ENCODE assay signal across 1 worm cellular context in the genomic region with DNA sequence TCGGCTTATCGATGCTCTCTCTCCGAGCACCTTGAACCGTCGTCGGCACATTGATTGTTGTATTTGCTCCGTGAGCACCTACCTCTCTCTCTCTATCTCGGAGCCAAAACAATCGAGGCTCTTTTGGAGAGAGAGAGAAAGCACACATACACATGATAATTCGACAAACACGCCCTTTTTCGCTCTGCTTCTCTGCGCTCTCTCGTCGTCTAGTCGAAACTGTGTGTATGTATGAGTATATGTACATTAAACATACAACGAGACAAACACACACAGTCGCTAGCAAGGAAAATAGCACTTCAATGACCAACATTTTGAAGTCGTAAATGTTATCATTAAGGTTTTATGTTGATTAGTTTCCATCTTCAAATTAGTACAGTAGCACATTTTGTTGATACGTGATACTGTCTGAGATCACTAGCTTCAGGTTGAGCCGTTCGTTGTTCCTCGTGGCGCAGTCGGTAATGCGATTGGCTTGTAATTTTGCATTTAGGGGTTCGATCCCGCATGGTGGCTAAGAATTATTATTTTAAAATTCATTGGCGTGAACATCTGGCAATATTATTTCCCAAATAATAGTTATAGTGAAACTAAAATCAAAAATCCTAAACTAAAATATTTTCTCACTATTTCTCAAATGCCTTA.
TF ChIP-seq lines count a peak whose summit lies in the region.

No protein-coding gene starts in this region.

TF ChIP-seq in whole organism, L1 larva, 84 proteins besides CTCF, POLR2A, EP300 and RAD21 (continued from another document):
- TF ChIP-seq nhr-28 (tag; optimal IDR thresholded peaks at IDR 0.05; lab: Kevin White, UChicago) (no peak), ztf-11 (tag; optimal IDR thresholded peaks at IDR 0.05; lab: Kevin White, UChicago) (no peak), efl-3 (GFP tag; optimal IDR thresholded peaks at IDR 0.05; lab: Kevin White, UChicago) (no peak), aly-2 (tag; optimal IDR thresholded peaks at IDR 0.05; lab: Kevin White, UChicago) (no peak), egl-27 (tag; optimal IDR thresholded peaks at IDR 0.05; lab: Kevin White, UChicago) (peak in 1 of 2 experiments; percentile 47), lin-35 (GFP tag; optimal IDR thresholded peaks at IDR 0.05; lab: Kevin White, UChicago) (peak; percentile 20 to 56), C04F5.9 (tag; optimal IDR thresholded peaks at IDR 0.05; lab: Kevin White, UChicago) (no peak), ceh-90 (tag; optimal IDR thresholded peaks at IDR 0.05; lab: Kevin White, UChicago) (no peak), ztf-4 (tag; optimal IDR thresholded peaks at IDR 0.05; lab: Kevin White, UChicago) (no peak), hlh-17 (GFP tag; optimal IDR thresholded peaks at IDR 0.05; lab: Kevin White, UChicago; ENCODE audit: borderline replicate concordance) (no peak), tbx-2 (tag; optimal IDR thresholded peaks at IDR 0.05; lab: Kevin White, UChicago) (peak; percentile 52), unc-98 (GFP tag; IDR thresholded peaks at IDR 0.05; lab: Robert Waterston, UW) (no peak), mdl-1 (tag; optimal IDR thresholded peaks at IDR 0.05; lab: Kevin White, UChicago) (peak in 1 of 2 experiments; percentile 77), C16A3.4 (tag; optimal IDR thresholded peaks at IDR 0.05; lab: Kevin White, UChicago) (peak; percentile 8), ceh-63 (GFP tag; optimal IDR thresholded peaks at IDR 0.05; lab: Kevin White, UChicago) (no peak), jun-1 (tag; optimal IDR thresholded peaks at IDR 0.05; lab: Kevin White, UChicago) (peak; percentile 35), unc-62 (GFP tag; optimal IDR thresholded peaks at IDR 0.05; lab: Kevin White, UChicago) (no peak), aha-1 (tag; optimal IDR thresholded peaks at IDR 0.05; lab: Kevin White, UChicago) (no peak), nhr-71 (tag; optimal IDR thresholded peaks at IDR 0.05; lab: Kevin White, UChicago) (peak; percentile 55), snu-23 (GFP tag; optimal IDR thresholded peaks at IDR 0.05; lab: Kevin White, UChicago) (peak; percentile 30), pqm-1 (tag; optimal IDR thresholded peaks at IDR 0.05; lab: Kevin White, UChicago) (no peak), hpl-2 (GFP tag; optimal IDR thresholded peaks at IDR 0.05; lab: Kevin White, UChicago) (no peak), lin-14 (GFP tag; optimal IDR thresholded peaks at IDR 0.05; lab: Kevin White, UChicago) (peak; percentile 66), mef-2 (tag; optimal IDR thresholded peaks at IDR 0.05; lab: Kevin White, UChicago) (no peak), vab-15 (tag; optimal IDR thresholded peaks at IDR 0.05; lab: Kevin White, UChicago) (no peak), lin-15B (tag; optimal IDR thresholded peaks at IDR 0.05; lab: Kevin White, UChicago) (no peak), pax-3 (tag; optimal IDR thresholded peaks at IDR 0.05; lab: Kevin White, UChicago) (no peak), ets-5 (GFP tag; IDR thresholded peaks at IDR 0.05; lab: Robert Waterston, UW) (no peak), hlh-4 (tag; optimal IDR thresholded peaks at IDR 0.05; lab: Kevin White, UChicago) (no peak), unc-86 (tag; optimal IDR thresholded peaks at IDR 0.05; lab: Kevin White, UChicago) (no peak), nhr-11 (tag; optimal IDR thresholded peaks at IDR 0.05; lab: Kevin White, UChicago) (no peak), nhr-76 (tag; optimal IDR thresholded peaks at IDR 0.05; lab: Kevin White, UChicago) (no peak), nhr-84 (tag; optimal IDR thresholded peaks at IDR 0.05; lab: Kevin White, UChicago) (no peak), fos-1 (tag; optimal IDR thresholded peaks at IDR 0.05; lab: Kevin White, UChicago) (peak; percentile 2), egl-13 (tag; optimal IDR thresholded peaks at IDR 0.05; lab: Kevin White, UChicago) (no peak), isw-1 (GFP tag; IDR thresholded peaks at IDR 0.05; lab: Robert Waterston, UW) (no peak), rnt-1 (tag; optimal IDR thresholded peaks at IDR 0.05; lab: Kevin White, UChicago) (no peak), nhr-77 (tag; optimal IDR thresholded peaks at IDR 0.05; lab: Kevin White, UChicago) (peak; percentile 77), ces-1 (GFP tag; optimal IDR thresholded peaks at IDR 0.05; lab: Kevin White, UChicago) (no peak), lir-3 (tag; optimal IDR thresholded peaks at IDR 0.05; lab: Kevin White, UChicago; ENCODE audit: poor library complexity) (no peak), mep-1 (tag; optimal IDR thresholded peaks at IDR 0.05; lab: Kevin White, UChicago) (peak; percentile 52), nhr-20 (tag; optimal IDR thresholded peaks at IDR 0.05; lab: Kevin White, UChicago) (peak; percentile 45), zag-1 (tag; optimal IDR thresholded peaks at IDR 0.05; lab: Kevin White, UChicago) (no peak), zip-4 (GFP tag; optimal IDR thresholded peaks at IDR 0.05; lab: Kevin White, UChicago) (no peak), elt-2 (tag; optimal IDR thresholded peaks at IDR 0.05; lab: Kevin White, UChicago) (peak; percentile 87), pag-3 (tag; optimal IDR thresholded peaks at IDR 0.05; lab: Kevin White, UChicago; ENCODE audit: borderline replicate concordance, insufficient read depth) (no peak), fkh-8 (tag; optimal IDR thresholded peaks at IDR 0.05; lab: Kevin White, UChicago) (no peak), irx-1 (tag; optimal IDR thresholded peaks at IDR 0.05; lab: Kevin White, UChicago) (no peak), nhr-47 (tag; optimal IDR thresholded peaks at IDR 0.05; lab: Kevin White, UChicago) (no peak), unc-130 (tag; optimal IDR thresholded peaks at IDR 0.05; lab: Kevin White, UChicago) (no peak), blmp-1 (tag; optimal IDR thresholded peaks at IDR 0.05; lab: Kevin White, UChicago) (peak; percentile 55), xbp-1 (tag; optimal IDR thresholded peaks at IDR 0.05; lab: Kevin White, UChicago) (no peak), lsy-2 (tag; optimal IDR thresholded peaks at IDR 0.05; lab: Kevin White, UChicago) (peak in 1 of 2 experiments; percentile 40), snpc-4 (tag; optimal IDR thresholded peaks at IDR 0.05; lab: Kevin White, UChicago) (no peak), lin-13 (GFP tag; optimal IDR thresholded peaks at IDR 0.05; lab: Kevin White, UChicago) (no peak), ceh-88 (GFP tag; IDR thresholded peaks at IDR 0.05; lab: Robert Waterston, UW) (no peak), C34B4.2 (tag; optimal IDR thresholded peaks at IDR 0.05; lab: Kevin White, UChicago) (no peak), nhr-85 (tag; lab: Kevin White, UChicago) (peak; percentile 65), grh-1 (GFP tag; IDR thresholded peaks at IDR 0.05; lab: Robert Waterston, UW) (no peak), swsn-7 (tag; optimal IDR thresholded peaks at IDR 0.05; lab: Kevin White, UChicago) (peak; percentile 34), Y116A8C.19 (tag; optimal IDR thresholded peaks at IDR 0.05; lab: Kevin White, UChicago; ENCODE audit: borderline replicate concordance) (no peak), ceh-8 (GFP tag; optimal IDR thresholded peaks at IDR 0.05; lab: Kevin White, UChicago) (no peak), dpl-1 (GFP tag; optimal IDR thresholded peaks at IDR 0.05; lab: Kevin White, UChicago) (no peak), sox-4 (tag; optimal IDR thresholded peaks at IDR 0.05; lab: Kevin White, UChicago) (no peak), elt-3 (tag; optimal IDR thresholded peaks at IDR 0.05; lab: Kevin White, UChicago) (peak in 2 of 6 experiments; percentile 1 to 52), ama-1 (optimal IDR thresholded peaks at IDR 0.05; lab: Kevin White, UChicago) (no peak), mab-9 (GFP tag; IDR thresholded peaks at IDR 0.05; lab: Robert Waterston, UW) (no peak), nhr-19 (GFP tag; conservative IDR thresholded peaks at IDR 0.05; lab: Robert Waterston, UW) (peak; percentile 40), skn-1 (tag; optimal IDR thresholded peaks at IDR 0.05; lab: Kevin White, UChicago) (no peak)
